Worm (Caenorhabditis elegans) whole organism, L1 larva: ENCODE measurements around the gene sra-4.
A peak's percentile ranks its signal among the peaks of the same experiment; 100 is the strongest.

ENCODE experiments used
- C34B4.2 ChIP-seq: sonication (generic microtip); optimal IDR thresholded peaks from 2 replicates; lab custom pipeline; 2017; ENCODE audit warnings: mild to moderate bottlenecking, missing genetic modification characterization, missing compliant biosample characterization
- F16B12.6 ChIP-seq: fragments of 150-350 bp; optimal IDR thresholded peaks from 2 replicates; lab custom pipeline; 2014; ENCODE audit warnings: missing biosample characterization, missing genetic modification characterization
- aha-1 ChIP-seq: fragments of 150-350 bp; optimal IDR thresholded peaks from 2 replicates; lab custom pipeline; 2014; ENCODE audit warnings: missing biosample characterization, missing genetic modification characterization
- alr-1 ChIP-seq: fragments of 200-800 bp; sonication (Bioruptor generic); optimal IDR thresholded peaks from 2 replicates; lab custom pipeline; 2018; ENCODE audit warnings: borderline replicate concordance, mild to moderate bottlenecking, missing genetic modification characterization, missing compliant biosample characterization
- aly-2 ChIP-seq: fragments of 150-350 bp; optimal IDR thresholded peaks from 2 replicates; lab custom pipeline; 2014; ENCODE audit warnings: missing biosample characterization, missing genetic modification characterization
- ceh-63 ChIP-seq: fragments of 200-800 bp; sonication (Bioruptor generic); optimal IDR thresholded peaks from 2 replicates; lab custom pipeline; 2018; ENCODE audit warnings: mild to moderate bottlenecking, missing genetic modification characterization, missing compliant biosample characterization
- ceh-90 ChIP-seq: sonication (generic microtip); optimal IDR thresholded peaks from 2 replicates; lab custom pipeline; 2016; ENCODE audit warnings: missing genetic modification characterization, missing compliant biosample characterization
- ces-1 ChIP-seq: fragments of 150-350 bp; optimal IDR thresholded peaks from 2 replicates; lab custom pipeline; 2014; ENCODE audit warnings: missing biosample characterization, missing genetic modification reagents, missing genetic modification characterization
- dpl-1 ChIP-seq, 3 experiments: fragments of 150-350 bp in 2 of 3; sonication (generic microtip) in 1 of 3; optimal IDR thresholded peaks; 2 replicates each; lab custom pipeline; 2014 to 2017; ENCODE audit warnings: missing biosample characterization in 3 of 3, missing genetic modification characterization in 3 of 3, missing genetic modification reagents in 3 of 3
- dsc-1 ChIP-seq: sonication (generic microtip); optimal IDR thresholded peaks from 2 replicates; lab custom pipeline; 2016; ENCODE audit warnings: mild to moderate bottlenecking, missing genetic modification characterization, missing compliant biosample characterization
- efl-1 ChIP-seq, 4 experiments: fragments of 150-350 bp; optimal IDR thresholded peaks in 3 of 4; peaks in 1 of 4; 1 replicate in 1 of 4; 2 replicates in 3 of 4; lab custom pipeline; 2014; ENCODE audit warnings: missing biosample characterization in 2 of 4, missing genetic modification characterization in 2 of 4, missing genetic modification reagents in 2 of 4
- efl-3 ChIP-seq: fragments of 200-800 bp; sonication (Bioruptor generic); optimal IDR thresholded peaks from 2 replicates; lab custom pipeline; 2018; ENCODE audit warnings: mild to moderate bottlenecking, missing genetic modification characterization, missing compliant biosample characterization
- egl-13 ChIP-seq: sonication (generic microtip); optimal IDR thresholded peaks from 2 replicates; lab custom pipeline; 2016; ENCODE audit warnings: missing genotype, missing genetic modification reagents, missing genetic modification characterization, missing compliant biosample characterization
- egl-27 ChIP-seq, 2 experiments: fragments of 150-350 bp in 1 of 2; sonication (generic microtip); optimal IDR thresholded peaks; 3 replicates each; lab custom pipeline; 2017 to 2018; ENCODE audit warnings: missing biosample characterization in 2 of 2, missing genetic modification characterization in 2 of 2, missing genetic modification reagents in 2 of 2
- elt-2 ChIP-seq: sonication (generic microtip); optimal IDR thresholded peaks from 2 replicates; lab custom pipeline; 2016; ENCODE audit warnings: missing genetic modification characterization, mild to moderate bottlenecking, inconsistent platforms, missing compliant biosample characterization, missing genetic modification reagents
- elt-3 ChIP-seq, 6 experiments: fragments of 150-350 bp in 1 of 6; sonication (generic microtip); optimal IDR thresholded peaks; 2 replicates each; lab custom pipeline; 2017 to 2018; ENCODE audit warnings: missing biosample characterization in 6 of 6, missing genetic modification characterization in 6 of 6, inconsistent platforms in 1 of 6
- ets-5 ChIP-seq: fragments of 200-800 bp; sonication (Bioruptor generic); IDR thresholded peaks from 2 replicates; pipeline ENCODE4 v1.3.6; 2022; ENCODE audit warnings: missing genetic modification characterization, missing compliant biosample characterization
- fkh-10 ChIP-seq: sonication (generic microtip); optimal IDR thresholded peaks from 2 replicates; lab custom pipeline; 2017; ENCODE audit warnings: missing biosample characterization, missing genetic modification reagents, missing genetic modification characterization
- fos-1 ChIP-seq: fragments of 150-350 bp; optimal IDR thresholded peaks from 2 replicates; lab custom pipeline; 2014; ENCODE audit warnings: missing biosample characterization, missing genetic modification characterization
- hlh-17 ChIP-seq: fragments of 200-800 bp; sonication (Bioruptor generic); optimal IDR thresholded peaks from 2 replicates; lab custom pipeline; 2018; ENCODE audit warnings: missing genetic modification characterization, mild to moderate bottlenecking, missing compliant biosample characterization, moderate library complexity, borderline replicate concordance
- hpl-2 ChIP-seq: fragments of 150-350 bp; optimal IDR thresholded peaks from 2 replicates; lab custom pipeline; 2014; ENCODE audit warnings: missing biosample characterization, missing genetic modification reagents, missing genetic modification characterization
- irx-1 ChIP-seq: sonication (generic microtip); optimal IDR thresholded peaks from 2 replicates; lab custom pipeline; 2016; ENCODE audit warnings: missing genetic modification characterization, missing compliant biosample characterization
- isw-1 ChIP-seq: fragments of 200-800 bp; sonication (Bioruptor generic); IDR thresholded peaks from 2 replicates; pipeline ENCODE4 v1.3.6; 2022; ENCODE audit warnings: missing genetic modification characterization, missing compliant biosample characterization
- jun-1 ChIP-seq: fragments of 150-350 bp; optimal IDR thresholded peaks from 2 replicates; lab custom pipeline; 2014; ENCODE audit warnings: missing biosample characterization, missing genetic modification reagents, missing genetic modification characterization
- lin-13 ChIP-seq: fragments of 150-350 bp; optimal IDR thresholded peaks from 2 replicates; lab custom pipeline; 2014; ENCODE audit warnings: missing biosample characterization, missing genetic modification reagents, missing genetic modification characterization
- lin-15B ChIP-seq: fragments of 150-350 bp; sonication (generic microtip); optimal IDR thresholded peaks from 3 replicates; lab custom pipeline; 2014; ENCODE audit warnings: missing biosample characterization, missing genetic modification characterization
- lin-35 ChIP-seq, 2 experiments: fragments of 150-350 bp; optimal IDR thresholded peaks; 2 replicates each; lab custom pipeline; 2014; ENCODE audit warnings: missing biosample characterization in 2 of 2, missing genetic modification characterization in 2 of 2, missing genetic modification reagents in 2 of 2
- lin-39 ChIP-seq: fragments of 150-350 bp; optimal IDR thresholded peaks from 2 replicates; lab custom pipeline; 2014; ENCODE audit warnings: missing biosample characterization, missing genetic modification reagents, missing genetic modification characterization
- lir-3 ChIP-seq: sonication (generic microtip); optimal IDR thresholded peaks from 2 replicates; lab custom pipeline; 2016; ENCODE audit warnings: mild to moderate bottlenecking, missing genetic modification characterization, moderate library complexity, missing compliant biosample characterization; ENCODE audit not compliant: poor library complexity
- lsy-2 ChIP-seq, 2 experiments: fragments of 150-350 bp; optimal IDR thresholded peaks; 2 replicates each; lab custom pipeline; 2014; ENCODE audit warnings: missing biosample characterization in 2 of 2, missing genetic modification characterization in 2 of 2
- mdl-1 ChIP-seq, 2 experiments: fragments of 150-350 bp; optimal IDR thresholded peaks; 2 replicates each; lab custom pipeline; 2014 to 2017; ENCODE audit warnings: missing biosample characterization in 2 of 2, missing genetic modification characterization in 2 of 2, inconsistent platforms in 1 of 2
- mef-2 ChIP-seq: fragments of 150-350 bp; optimal IDR thresholded peaks from 2 replicates; lab custom pipeline; 2014; ENCODE audit warnings: missing biosample characterization, missing genetic modification characterization
- nhr-11 ChIP-seq: fragments of 150-350 bp; optimal IDR thresholded peaks from 2 replicates; lab custom pipeline; 2014; ENCODE audit warnings: missing biosample characterization, missing genetic modification characterization
- nhr-20 ChIP-seq: sonication (generic microtip); optimal IDR thresholded peaks from 2 replicates; lab custom pipeline; 2016; ENCODE audit warnings: mild to moderate bottlenecking, missing genetic modification characterization, missing compliant biosample characterization
- nhr-28 ChIP-seq: fragments of 150-350 bp; optimal IDR thresholded peaks from 2 replicates; lab custom pipeline; 2014; ENCODE audit warnings: missing biosample characterization, missing genetic modification characterization
- nhr-71 ChIP-seq: sonication (generic microtip); optimal IDR thresholded peaks from 2 replicates; lab custom pipeline; 2016; ENCODE audit warnings: mild to moderate bottlenecking, missing genetic modification characterization, moderate library complexity, missing compliant biosample characterization
- nhr-76 ChIP-seq: sonication (generic microtip); optimal IDR thresholded peaks from 2 replicates; lab custom pipeline; 2017; ENCODE audit warnings: missing biosample characterization, missing genetic modification characterization
- nhr-77 ChIP-seq: fragments of 150-350 bp; optimal IDR thresholded peaks from 2 replicates; lab custom pipeline; 2014; ENCODE audit warnings: missing biosample characterization, missing genetic modification characterization
- nhr-84 ChIP-seq: sonication (generic microtip); optimal IDR thresholded peaks from 2 replicates; lab custom pipeline; 2017; ENCODE audit warnings: missing biosample characterization, missing genetic modification characterization
- nhr-90 ChIP-seq: sonication (generic microtip); optimal IDR thresholded peaks from 2 replicates; lab custom pipeline; 2016; ENCODE audit warnings: mild to moderate bottlenecking, missing genetic modification characterization, missing compliant biosample characterization; ENCODE audit not compliant: poor library complexity
- pag-3 ChIP-seq: sonication (generic microtip); optimal IDR thresholded peaks from 2 replicates; lab custom pipeline; 2017; ENCODE audit warnings: missing genetic modification characterization, mild to moderate bottlenecking, missing compliant biosample characterization, antibody characterized with exemption, borderline replicate concordance; ENCODE audit not compliant: insufficient read depth
- pqm-1 ChIP-seq: sonication (generic microtip); optimal IDR thresholded peaks from 3 replicates; lab custom pipeline; 2017; ENCODE audit warnings: missing biosample characterization, missing genetic modification characterization
- rnt-1 ChIP-seq: sonication (generic microtip); optimal IDR thresholded peaks from 2 replicates; lab custom pipeline; 2016; ENCODE audit warnings: mild to moderate bottlenecking, missing genetic modification characterization, moderate library complexity, missing compliant biosample characterization
- snu-23 ChIP-seq: sonication (generic microtip); optimal IDR thresholded peaks from 2 replicates; lab custom pipeline; 2016; ENCODE audit warnings: missing genetic modification characterization, missing compliant biosample characterization
- sptf-1 ChIP-seq: fragments of 150-350 bp; optimal IDR thresholded peaks from 2 replicates; lab custom pipeline; 2014; ENCODE audit warnings: missing biosample characterization, missing genetic modification characterization
- swsn-7 ChIP-seq: sonication (generic microtip); optimal IDR thresholded peaks from 2 replicates; lab custom pipeline; 2016; ENCODE audit warnings: missing genetic modification characterization, missing compliant biosample characterization
- unc-130 ChIP-seq: fragments of 150-350 bp; optimal IDR thresholded peaks from 2 replicates; lab custom pipeline; 2017; ENCODE audit warnings: missing biosample characterization, missing genetic modification characterization, inconsistent platforms
- vab-15 ChIP-seq: sonication (generic microtip); optimal IDR thresholded peaks from 2 replicates; lab custom pipeline; 2017; ENCODE audit warnings: missing genotype, mild to moderate bottlenecking, missing genetic modification characterization, missing compliant biosample characterization
- xbp-1 ChIP-seq: sonication (generic microtip); optimal IDR thresholded peaks from 2 replicates; lab custom pipeline; 2016; ENCODE audit warnings: missing genetic modification characterization, missing compliant biosample characterization
- zag-1 ChIP-seq: fragments of 150-350 bp; optimal IDR thresholded peaks from 2 replicates; lab custom pipeline; 2014; ENCODE audit warnings: missing biosample characterization, missing genetic modification characterization
- zip-4 ChIP-seq: fragments of 200-800 bp; sonication (Bioruptor generic); optimal IDR thresholded peaks from 2 replicates; lab custom pipeline; 2018; ENCODE audit warnings: mild to moderate bottlenecking, missing genetic modification characterization, moderate library complexity, missing compliant biosample characterization
- ztf-11 ChIP-seq, 2 experiments: sonication (generic microtip); optimal IDR thresholded peaks; 2 replicates each; lab custom pipeline; 2016 to 2017; ENCODE audit warnings: missing genetic modification characterization in 2 of 2, missing biosample characterization in 1 of 2, missing compliant biosample characterization in 1 of 2
- ztf-4 ChIP-seq: fragments of 150-350 bp; optimal IDR thresholded peaks from 2 replicates; lab custom pipeline; 2014; ENCODE audit warnings: missing biosample characterization, missing genetic modification characterization

sra-4 gene

DNA sequence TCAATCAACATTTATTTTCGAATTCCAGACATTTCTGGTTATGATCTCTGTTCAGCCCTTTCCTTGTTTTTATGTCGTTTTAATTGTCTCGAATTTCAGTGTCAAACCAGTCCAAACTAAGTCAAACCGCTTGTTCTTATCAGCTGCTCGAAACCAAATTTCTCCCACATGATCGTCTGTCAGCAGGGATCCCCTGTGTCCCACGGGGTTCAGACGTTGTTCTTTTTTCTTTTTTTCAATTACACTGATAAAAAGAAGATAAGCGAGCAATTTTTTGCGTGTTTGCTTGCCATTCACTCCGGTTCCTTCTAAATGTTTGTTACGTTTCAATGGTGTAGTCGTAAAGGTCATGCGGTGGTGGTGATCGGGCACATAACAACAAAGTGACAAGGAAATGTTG lies 40.7 kb downstream of the sra-4 start (continued):
- TF ChIP-seq alr-1 (tag; lab: Kevin White, UChicago) = no peak
- no peak for TF ChIP-seq aly-2
- no peak for TF ChIP-seq aha-1 (tag; lab: Kevin White, UChicago)
- TF ChIP-seq ets-5 = no peak
- TF ChIP-seq ceh-63 (GFP tag; lab: Kevin White, UChicago) = no peak
- no peak for TF ChIP-seq lin-39
- TF ChIP-seq F16B12.6 (tag; lab: Kevin White, UChicago) = no peak
- TF ChIP-seq nhr-20 (tag; lab: Kevin White, UChicago) = no peak
- no peak for TF ChIP-seq ztf-4 (tag; lab: Kevin White, UChicago)
- no peak for TF ChIP-seq lin-13 (GFP tag; lab: Kevin White, UChicago)
- peak in 1 of 2 experiments; percentile 48 for TF ChIP-seq mdl-1 (tag; optimal IDR thresholded peaks at IDR 0.05; lab: Kevin White, UChicago)
- TF ChIP-seq jun-1 = peak; percentile 21
- no peak for TF ChIP-seq hlh-17 (GFP tag; lab: Kevin White, UChicago)
- peak; percentile 23 for TF ChIP-seq nhr-90
- TF ChIP-seq vab-15 (tag; lab: Kevin White, UChicago) = no peak
- no peak for TF ChIP-seq pag-3 (tag; lab: Kevin White, UChicago)
- no peak for TF ChIP-seq pqm-1 (tag; lab: Kevin White, UChicago)
- no peak for TF ChIP-seq sptf-1
- no peak for TF ChIP-seq egl-13 (tag; lab: Kevin White, UChicago)
- no peak for TF ChIP-seq nhr-84 (tag; lab: Kevin White, UChicago)
- TF ChIP-seq nhr-11 (tag; lab: Kevin White, UChicago) = no peak
- TF ChIP-seq efl-3 (GFP tag; lab: Kevin White, UChicago) = no peak
- TF ChIP-seq egl-27 (tag; optimal IDR thresholded peaks at IDR 0.05; lab: Kevin White, UChicago) = no peak
- no peak for TF ChIP-seq ceh-90 (tag; lab: Kevin White, UChicago)
- no peak for TF ChIP-seq mef-2 (tag; lab: Kevin White, UChicago)
- TF ChIP-seq rnt-1 (tag; lab: Kevin White, UChicago) = no peak
- no peak for TF ChIP-seq nhr-28
- TF ChIP-seq xbp-1 (tag; lab: Kevin White, UChicago) = no peak
- no peak for TF ChIP-seq isw-1 (GFP tag; lab: Robert Waterston, UW)
- TF ChIP-seq dsc-1 (tag; lab: Kevin White, UChicago) = no peak
- TF ChIP-seq swsn-7 = no peak
- TF ChIP-seq lin-35 (GFP tag; optimal IDR thresholded peaks at IDR 0.05; lab: Kevin White, UChicago) = peak in 1 of 2 experiments; percentile 50
- TF ChIP-seq nhr-71 (tag; lab: Kevin White, UChicago) = peak; percentile 51
- no peak for TF ChIP-seq zip-4 (GFP tag; lab: Kevin White, UChicago)
- TF ChIP-seq lin-15B (tag; lab: Kevin White, UChicago) = no peak
- TF ChIP-seq ztf-11 (tag; optimal IDR thresholded peaks at IDR 0.05; lab: Kevin White, UChicago) = no peak
- TF ChIP-seq irx-1 (tag; lab: Kevin White, UChicago) = no peak
- TF ChIP-seq lsy-2 (tag; optimal IDR thresholded peaks at IDR 0.05; lab: Kevin White, UChicago) = peak in 1 of 2 experiments; percentile 7
- no peak for TF ChIP-seq zag-1 (tag; lab: Kevin White, UChicago)
- TF ChIP-seq elt-3 (tag; optimal IDR thresholded peaks at IDR 0.05; lab: Kevin White, UChicago) = no peak
- TF ChIP-seq snu-23 (GFP tag; lab: Kevin White, UChicago) = no peak
- no peak for TF ChIP-seq efl-1 (optimal IDR thresholded peaks at IDR 0.05; lab: Kevin White, UChicago)
- peak in 1 of 2 experiments; percentile 57 for TF ChIP-seq efl-1 (GFP tag; optimal IDR thresholded peaks at IDR 0.05 in 1 of 2; lab: Kevin White, UChicago)

DNA sequence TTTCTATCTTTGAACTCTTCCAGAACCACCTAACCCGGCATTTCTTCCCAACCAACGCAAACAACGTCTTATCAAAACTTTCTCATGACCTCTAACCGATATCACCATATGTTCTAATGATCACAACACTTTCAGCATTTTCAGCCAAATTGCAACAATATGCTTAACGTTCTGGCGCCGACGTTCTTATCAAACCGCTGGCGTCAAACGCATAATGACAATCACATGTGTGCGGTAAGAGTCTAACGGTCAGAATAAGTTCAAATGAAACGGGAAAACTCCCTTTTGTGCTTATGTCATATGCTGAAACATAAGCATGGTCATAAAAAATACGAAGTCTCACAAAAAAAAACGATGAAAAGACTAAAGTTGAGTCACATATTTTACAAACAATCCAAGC lies 41.8 kb downstream of the sra-4 start:
- TF ChIP-seq nhr-76 (no peak), jun-1 (peak; percentile 10), ces-1 (GFP tag; lab: Kevin White, UChicago) (no peak), fkh-10 (GFP tag; lab: Kevin White, UChicago) (no peak), mdl-1 (tag; optimal IDR thresholded peaks at IDR 0.05; lab: Kevin White, UChicago) (peak in 1 of 2 experiments; percentile 49), elt-2 (tag; lab: Kevin White, UChicago) (peak; percentile 99), nhr-71 (tag; lab: Kevin White, UChicago) (peak; percentile 57), C34B4.2 (no peak), lir-3 (tag; lab: Kevin White, UChicago) (no peak), nhr-77 (no peak), hpl-2 (no peak), unc-130 (no peak), egl-27 (tag; optimal IDR thresholded peaks at IDR 0.05; lab: Kevin White, UChicago) (no peak), lsy-2 (tag; optimal IDR thresholded peaks at IDR 0.05; lab: Kevin White, UChicago) (no peak), fos-1 (tag; lab: Kevin White, UChicago) (no peak), dpl-1 (GFP tag; optimal IDR thresholded peaks at IDR 0.05; lab: Kevin White, UChicago) (no peak)
